Fruit fly (Drosophila melanogaster) whole organism: Measurements from ENCODE around the gene CG13640.

Experiments used
- CG8478 ChIP-seq: fragments of >200 bp; optimal IDR thresholded peaks from 2 replicates; lab custom pipeline; 2018; ENCODE audit warnings: inconsistent platforms
- Dll ChIP-seq: fragments of >200 bp; optimal IDR thresholded peaks from 2 replicates; lab custom pipeline; 2017
- EcR ChIP-seq, 2 experiments: fragments of >200 bp; optimal IDR thresholded peaks; 2 replicates each; lab custom pipeline; 2017; ENCODE audit warnings: missing biosample characterization in 2 of 2, missing genetic modification characterization in 2 of 2, missing genetic modification reagents in 2 of 2
- pan ChIP-seq: fragments of >200 bp; optimal IDR thresholded peaks from 2 replicates; lab custom pipeline; 2017
- psq ChIP-seq: fragments of >200 bp; optimal IDR thresholded peaks from 2 replicates; lab custom pipeline; 2017
- usp ChIP-seq: fragments of >200 bp; optimal IDR thresholded peaks from 2 replicates; lab custom pipeline; 2017; ENCODE audit warnings: missing biosample characterization, missing genetic modification characterization, mixed read lengths

CG13640 gene

DNA sequence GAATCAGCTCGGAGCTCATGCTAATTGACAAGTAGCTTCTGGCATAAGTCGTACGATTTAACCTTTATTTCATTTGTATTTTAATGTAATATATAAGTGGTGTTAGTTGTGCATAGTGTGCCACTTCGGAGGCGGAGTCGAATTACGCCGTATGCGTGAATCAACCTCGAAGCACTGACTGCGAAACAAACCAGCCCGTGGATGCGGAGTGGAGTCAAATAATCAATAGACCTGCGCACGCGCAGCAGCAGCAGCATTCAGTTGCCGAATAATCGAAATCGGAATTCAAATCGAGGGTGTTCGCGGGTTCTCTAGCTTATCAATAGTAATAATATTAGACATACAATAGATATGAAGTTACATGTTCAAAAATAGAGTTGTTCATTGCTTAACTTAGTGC, 33.7 kb downstream of the CG13640 start, which contains the start of gene RabX4:
Gene RabX4 (minus strand): TSS at position 176 of the 400 bp plus-strand sequence.
- TF ChIP-seq EcR (GFP tag; optimal IDR thresholded peaks at IDR 0.05; lab: Kevin White, UChicago) (no peak), usp (GFP tag; lab: Kevin White, UChicago) (no peak), Dll (lab: Kevin White, UChicago) (no peak), psq (no peak)

DNA sequence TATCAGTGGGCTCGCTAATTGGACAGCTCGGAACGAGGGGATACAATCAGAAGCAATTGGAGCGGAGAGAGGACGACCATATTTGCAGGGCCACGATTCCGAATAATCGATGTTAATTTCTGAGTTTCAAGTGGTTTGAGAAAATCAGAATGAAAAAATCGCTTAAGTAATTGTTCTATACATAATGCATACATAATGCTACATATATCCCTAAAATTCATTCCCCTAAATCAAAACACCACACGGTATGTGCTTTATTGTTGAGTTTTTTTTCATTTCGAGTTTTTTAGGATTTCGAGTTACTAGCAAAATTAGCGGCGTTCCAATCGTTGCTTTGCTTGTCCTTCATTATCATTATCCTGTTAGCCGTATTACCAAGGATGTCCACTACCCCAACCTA, 36.4 kb downstream of the CG13640 start, which contains the start of gene niki:
Gene niki (minus strand): TSS at position 101 of the 400 bp plus-strand sequence.
- TF ChIP-seq psq (no peak), usp (GFP tag; lab: Kevin White, UChicago) (no peak), CG8478 (lab: Kevin White, UChicago) (no peak), Dll (lab: Kevin White, UChicago) (no peak), EcR (GFP tag; optimal IDR thresholded peaks at IDR 0.05; lab: Kevin White, UChicago) (no peak), pan (lab: Kevin White, UChicago) (no peak)

DNA sequence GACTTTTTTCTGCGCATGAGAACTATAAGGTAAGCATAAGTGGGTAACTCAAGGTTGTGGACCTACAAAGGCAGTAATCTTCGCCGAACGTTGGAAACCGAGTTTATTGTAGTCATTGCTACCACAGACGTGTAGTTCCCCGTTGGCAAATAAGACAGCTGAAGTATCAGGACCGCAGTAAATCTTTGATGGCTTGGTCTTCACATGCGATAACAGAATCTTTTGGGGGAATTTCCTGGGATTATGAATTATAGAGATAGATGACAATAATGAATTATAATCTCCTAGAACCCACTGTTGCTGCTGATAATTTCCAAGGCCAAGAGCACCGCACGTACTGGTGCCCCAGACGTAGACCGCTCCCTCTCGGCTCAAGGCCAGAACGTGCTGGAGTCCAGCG, 38.9 kb downstream of the CG13640 start:
- no peak for TF ChIP-seq Dll (lab: Kevin White, UChicago)
- TF ChIP-seq usp (GFP tag; lab: Kevin White, UChicago): no peak
- TF ChIP-seq psq: no peak
- TF ChIP-seq pan (lab: Kevin White, UChicago): no peak
- TF ChIP-seq CG8478 (lab: Kevin White, UChicago): no peak
- TF ChIP-seq EcR (GFP tag; optimal IDR thresholded peaks at IDR 0.05; lab: Kevin White, UChicago): no peak

DNA sequence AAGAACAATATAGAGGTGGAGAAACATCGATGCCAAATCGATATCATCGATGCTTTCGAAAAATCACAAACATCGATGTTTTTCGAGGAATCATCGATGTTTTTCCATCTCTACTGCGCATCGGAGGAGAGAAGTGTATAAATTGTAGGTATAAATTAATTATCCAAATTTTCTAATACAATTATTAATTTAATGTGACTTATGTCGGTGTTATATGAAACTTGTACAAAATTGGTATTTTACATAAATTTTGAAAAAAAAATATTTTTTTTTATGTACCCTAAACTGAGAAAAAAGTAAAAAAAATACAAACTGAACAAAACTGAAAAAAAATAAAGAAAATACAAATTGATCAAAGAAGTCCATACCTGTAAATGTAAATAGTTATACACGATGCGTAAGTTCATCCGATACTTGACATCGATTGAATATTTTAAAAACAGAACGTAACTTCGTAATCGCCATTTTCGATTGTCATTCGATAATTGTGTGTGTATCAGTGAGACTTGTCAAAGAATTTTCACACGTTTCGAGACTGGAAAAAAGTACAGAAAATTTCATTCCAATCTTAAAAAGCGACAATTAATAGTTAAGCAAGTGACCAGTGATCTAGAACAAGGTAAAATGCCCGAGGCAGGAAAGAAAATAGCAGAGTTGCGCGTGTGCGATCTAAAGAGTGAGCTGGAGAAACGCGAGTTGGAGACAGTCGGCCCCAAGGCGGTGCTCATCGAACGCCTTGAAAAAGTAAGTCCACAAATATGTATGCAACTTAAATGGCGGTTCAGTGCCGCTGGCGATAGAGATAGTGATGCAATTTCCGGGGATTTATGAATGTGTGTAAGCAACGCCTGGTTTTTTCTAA, 44.7 kb downstream of the CG13640 start, which contains the start of the genes CG5808 and Saf-B:
Gene CG5808 (minus strand): TSS at position 15 of the 862 bp plus-strand sequence.
Gene Saf-B (plus strand): TSS at position 472 of the 862 bp plus-strand sequence.
- TF ChIP-seq EcR (GFP tag; optimal IDR thresholded peaks at IDR 0.05; lab: Kevin White, UChicago) (no peak), psq (no peak), Dll (lab: Kevin White, UChicago) (no peak), CG8478 (lab: Kevin White, UChicago) (no peak), usp (GFP tag; lab: Kevin White, UChicago) (no peak), pan (lab: Kevin White, UChicago) (no peak)

DNA sequence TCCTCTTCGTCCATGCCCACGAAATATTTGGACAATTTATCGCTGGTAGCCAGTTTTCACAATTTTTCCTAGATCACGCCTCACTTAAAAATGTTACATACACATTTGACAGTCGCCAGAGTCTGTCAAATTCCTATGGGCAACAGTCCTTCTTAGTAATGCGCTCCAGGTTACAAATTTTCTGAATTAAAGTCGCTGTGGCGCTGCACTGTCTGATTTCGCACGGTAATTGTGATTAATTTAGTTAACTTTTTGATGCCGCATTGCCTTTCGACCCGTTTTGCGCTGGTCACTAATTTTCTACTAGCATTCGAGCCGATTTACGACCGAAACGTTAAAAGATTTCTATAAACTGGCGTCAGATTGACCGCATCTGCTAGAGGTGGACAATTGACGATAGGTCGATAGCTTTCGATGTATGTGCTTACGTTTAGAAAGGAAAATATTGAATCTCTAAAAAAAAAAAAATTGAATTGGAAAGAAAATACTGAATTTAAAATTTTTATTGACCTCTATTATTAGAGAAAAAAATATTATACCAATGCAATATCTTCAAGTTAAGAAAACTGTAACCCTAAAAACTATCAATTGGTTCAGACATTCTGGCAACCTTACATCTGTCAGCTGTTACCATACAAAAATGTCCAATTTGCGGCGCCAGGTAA, 48.2 kb downstream of the CG13640 start, which contains the start of the genes lili and CG34150:
Gene lili (minus strand): TSS at position 376 of the 665 bp plus-strand sequence.
Gene CG34150 (plus strand): TSS at position 626 of the 665 bp plus-strand sequence.
- TF ChIP-seq pan (lab: Kevin White, UChicago) (no peak), usp (GFP tag; lab: Kevin White, UChicago) (no peak), Dll (lab: Kevin White, UChicago) (no peak), EcR (GFP tag; optimal IDR thresholded peaks at IDR 0.05; lab: Kevin White, UChicago) (no peak), CG8478 (lab: Kevin White, UChicago) (no peak), psq (no peak)

DNA sequence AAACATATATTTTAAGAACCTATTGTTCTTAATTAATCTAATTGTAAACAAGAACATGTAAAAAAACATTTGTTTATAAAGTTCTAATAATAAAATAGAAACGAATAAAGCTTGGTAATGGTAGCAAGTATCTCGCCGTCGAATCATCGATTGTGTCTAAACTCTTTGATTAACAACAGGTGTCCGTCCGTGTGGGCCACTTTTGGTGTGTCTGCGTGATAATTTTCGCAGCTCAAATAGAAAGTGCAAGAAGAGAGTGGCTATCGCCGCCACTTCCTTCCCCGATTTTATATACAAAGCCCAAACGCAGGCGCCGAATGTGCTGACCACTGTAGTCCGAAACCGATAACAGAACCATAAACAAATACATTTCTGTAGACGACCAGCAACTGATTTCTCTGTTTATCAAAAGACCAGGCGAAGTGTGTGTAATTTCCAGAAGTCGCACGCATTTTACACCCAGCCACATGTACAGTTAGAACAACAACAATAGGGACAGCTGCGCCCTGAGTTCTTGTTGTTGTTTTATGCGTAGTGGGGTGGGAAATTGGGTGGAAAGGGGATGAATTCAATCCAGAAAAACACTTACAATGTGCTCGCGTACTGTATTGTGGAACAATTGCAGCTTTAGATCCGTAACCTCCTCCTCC, 48.9 kb downstream of the CG13640 start:
- no peak for TF ChIP-seq CG8478 (lab: Kevin White, UChicago)

DNA sequence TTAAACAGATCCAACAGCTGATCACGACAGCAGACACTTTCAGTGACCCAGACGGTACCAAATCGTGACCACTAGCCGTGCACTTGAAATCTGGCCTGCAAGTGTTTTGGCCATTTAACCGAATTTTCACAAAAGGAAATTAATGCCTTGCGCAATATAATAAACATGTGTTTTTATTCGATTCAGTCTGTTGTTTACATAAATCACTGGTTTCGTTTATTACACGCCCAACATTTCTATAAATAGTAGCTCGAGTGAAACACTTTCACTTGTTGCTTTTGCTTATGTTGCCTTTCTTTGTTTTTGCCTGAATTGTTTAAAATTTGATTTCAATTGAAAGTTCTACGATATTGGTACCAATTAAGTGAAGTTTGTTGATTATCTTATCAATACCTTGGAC, 49.6 kb downstream of the CG13640 start:
- TF ChIP-seq pan (lab: Kevin White, UChicago) (no peak), EcR (GFP tag; optimal IDR thresholded peaks at IDR 0.05; lab: Kevin White, UChicago) (no peak), Dll (lab: Kevin White, UChicago) (no peak), usp (GFP tag; lab: Kevin White, UChicago) (no peak), psq (no peak), CG8478 (lab: Kevin White, UChicago) (no peak)
